Worm (Caenorhabditis elegans): Measurements from ENCODE around the gene glc-3.

glc-3 gene

DNA sequence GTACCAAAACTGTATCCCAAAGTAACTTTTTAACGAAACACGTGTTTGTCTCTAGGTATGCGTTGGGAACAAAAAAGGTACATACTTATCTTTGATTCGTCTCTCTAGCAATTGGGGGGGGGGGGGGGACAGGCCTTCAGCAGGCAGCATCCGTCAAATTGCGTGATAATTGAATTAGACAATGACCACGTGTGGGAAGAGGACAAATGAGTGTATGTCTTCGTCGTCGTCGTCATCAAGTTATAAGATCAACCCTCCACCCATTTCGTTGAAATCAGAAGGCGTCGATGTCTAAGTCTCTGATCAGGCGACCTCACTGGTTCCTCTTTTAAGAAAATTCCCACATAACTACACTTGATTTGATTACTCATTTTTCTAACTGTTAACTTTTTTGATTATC is 42.8 kb downstream of the glc-3 start, which contains the start of gene F08F3.4:
F08F3.4 (plus strand) TSS at position 277 of the 400 bp plus-strand sequence.
- no peak for TF ChIP-seq him-1 (tag; optimal IDR thresholded peaks at IDR 0.05)
- TF ChIP-seq dao-5 (tag; optimal IDR thresholded peaks at IDR 0.05) = no peak
- TF ChIP-seq W03F9.2 (tag; optimal IDR thresholded peaks at IDR 0.05) = no peak

ce11 chrV:5408921-5409320 is 44.6 kb downstream of the glc-3 start:
- TF ChIP-seq him-1 (tag; optimal IDR thresholded peaks at IDR 0.05) = no peak

ce11 chrV:5408223-5408622 is 45.3 kb downstream of the glc-3 start, which contains the start of gene C25A6.1:
C25A6.1 (plus strand) TSS chrV:5408523.
- TF ChIP-seq W03F9.2 (tag; optimal IDR thresholded peaks at IDR 0.05) (no peak), him-1 (tag; optimal IDR thresholded peaks at IDR 0.05) (no peak), dao-5 (tag; optimal IDR thresholded peaks at IDR 0.05) (no peak)

ce11 chrV:5405053-5405452 is 48.5 kb downstream of the glc-3 start, which contains the start of gene dmsr-7:
dmsr-7 (plus strand) TSS chrV:5405353.
- TF ChIP-seq him-1 (tag; optimal IDR thresholded peaks at IDR 0.05) (no peak), W03F9.2 (tag; optimal IDR thresholded peaks at IDR 0.05) (no peak), dao-5 (tag; optimal IDR thresholded peaks at IDR 0.05) (no peak)

DNA sequence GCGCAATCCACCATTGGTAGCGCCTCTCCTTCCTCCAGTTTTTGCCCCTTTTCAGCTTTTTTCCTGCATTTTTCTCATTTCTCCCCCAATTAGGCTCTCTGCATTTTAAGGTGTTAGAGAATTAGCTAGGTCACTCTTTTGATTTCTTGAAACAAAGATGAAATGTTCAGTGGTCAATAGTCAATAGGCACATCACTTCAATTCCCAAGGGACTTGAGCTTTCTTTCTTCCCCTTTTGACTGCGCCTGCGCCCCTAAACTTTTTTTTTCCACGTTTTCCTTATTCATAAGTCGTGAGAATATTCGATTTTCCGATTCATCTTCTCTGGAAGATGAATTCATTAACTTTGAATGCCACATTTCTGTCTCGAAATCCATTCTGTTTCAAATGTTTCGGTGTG is 49.6 kb downstream of the glc-3 start:
- TF ChIP-seq him-1 (tag; optimal IDR thresholded peaks at IDR 0.05) (peak; percentile 13), dao-5 (tag; optimal IDR thresholded peaks at IDR 0.05) (no peak)

Measured in whole organism, L4/young adult.